Worm (Caenorhabditis elegans): ENCODE measurements around the gene F15E6.6.

ce11 chrIV:4244510-4244909 is 39.4 kb downstream of the F15E6.6 start, which contains the start of gene col-34:
- TF ChIP-seq mep-1 (tag; optimal IDR thresholded peaks at IDR 0.05): no peak
- TF ChIP-seq daf-16 (GFP tag; optimal IDR thresholded peaks at IDR 0.05): no peak
- no peak for TF ChIP-seq daf-16 (tag; optimal IDR thresholded peaks at IDR 0.05)
- no peak for TF ChIP-seq R02D3.7 (tag; optimal IDR thresholded peaks at IDR 0.05)
- TF ChIP-seq hlh-30 (tag; optimal IDR thresholded peaks at IDR 0.05; ENCODE audit: insufficient read depth): no peak
- TF ChIP-seq Y48G9A.11 (GFP tag; IDR thresholded peaks at IDR 0.05): no peak
- TF ChIP-seq mdl-1 (tag; optimal IDR thresholded peaks at IDR 0.05): no peak
- no peak for TF ChIP-seq lin-29 (GFP tag; IDR thresholded peaks at IDR 0.05)
- no peak for TF ChIP-seq ama-1 (optimal IDR thresholded peaks at IDR 0.05)
- no peak for TF ChIP-seq dve-1 (tag; optimal IDR thresholded peaks at IDR 0.05; ENCODE audit: insufficient read depth)
- no peak for TF ChIP-seq rbr-2 (tag; optimal IDR thresholded peaks at IDR 0.05)
- TF ChIP-seq aly-2 (tag; optimal IDR thresholded peaks at IDR 0.05): no peak

Measured in whole organism, L4 larva.